Worm (Caenorhabditis elegans): ENCODE measurements around the gene F14D7.8.

The F14D7.8 gene

ce11 chrV:14350949-14351348 lies 38.4 kb upstream of the F14D7.8 start (continued):
- TF ChIP-seq egl-27 (tag; optimal IDR thresholded peaks at IDR 0.05) = peak; percentile 40
- TF ChIP-seq snpc-4 (tag; optimal IDR thresholded peaks at IDR 0.05) = peak; percentile 87
- TF ChIP-seq aly-2 (tag; optimal IDR thresholded peaks at IDR 0.05) = no peak
- peak; percentile 80 for TF ChIP-seq unc-55 (GFP tag; optimal IDR thresholded peaks at IDR 0.05)
- peak; percentile 54 for TF ChIP-seq blmp-1 (tag; optimal IDR thresholded peaks at IDR 0.05; ENCODE audit: insufficient read depth)
- TF ChIP-seq nhr-237 (tag; optimal IDR thresholded peaks at IDR 0.05) = no peak
- TF ChIP-seq gmeb-1 (tag; optimal IDR thresholded peaks at IDR 0.05) = peak; percentile 61
- no peak for TF ChIP-seq R02D3.7 (tag; optimal IDR thresholded peaks at IDR 0.05)
- TF ChIP-seq mdl-1 (tag; optimal IDR thresholded peaks at IDR 0.05) = peak in 1 of 2 experiments; percentile 40
- TF ChIP-seq crh-2 (tag; optimal IDR thresholded peaks at IDR 0.05) = peak; percentile 93
- no peak for TF ChIP-seq ztf-1 (GFP tag; conservative IDR thresholded peaks at IDR 0.05)
- no peak for TF ChIP-seq ztf-11 (tag; optimal IDR thresholded peaks at IDR 0.05)
- no peak for TF ChIP-seq lin-39 (tag; optimal IDR thresholded peaks at IDR 0.05)
- TF ChIP-seq zag-1 (tag; optimal IDR thresholded peaks at IDR 0.05) = peak; percentile 87
- peak; percentile 58 for TF ChIP-seq nhr-25 (tag; optimal IDR thresholded peaks at IDR 0.05)
- peak; percentile 79 for TF ChIP-seq F13H6.1 (tag; optimal IDR thresholded peaks at IDR 0.05)
- no peak for TF ChIP-seq elt-3 (tag; optimal IDR thresholded peaks at IDR 0.05)
- no peak for TF ChIP-seq ZK546.5 (tag; optimal IDR thresholded peaks at IDR 0.05)
- no peak for TF ChIP-seq nhr-12 (tag; optimal IDR thresholded peaks at IDR 0.05)
- peak; percentile 90 for TF ChIP-seq C34F6.9 (tag; optimal IDR thresholded peaks at IDR 0.05)
- peak; percentile 16 for TF ChIP-seq Y55F3AM.14 (GFP tag; optimal IDR thresholded peaks at IDR 0.05)
- peak; percentile 91 for TF ChIP-seq fos-1 (tag; optimal IDR thresholded peaks at IDR 0.05)
- TF ChIP-seq lin-13 (GFP tag; optimal IDR thresholded peaks at IDR 0.05) = peak; percentile 58

ce11 chrV:14350498-14350897 lies 37.9 kb upstream of the F14D7.8 start:
- TF ChIP-seq lin-13 (GFP tag; optimal IDR thresholded peaks at IDR 0.05) (peak; percentile 11), lin-11 (tag; optimal IDR thresholded peaks at IDR 0.05) (no peak), R02D3.7 (tag; optimal IDR thresholded peaks at IDR 0.05) (no peak), nhr-6 (tag; optimal IDR thresholded peaks at IDR 0.05) (no peak), C34F6.9 (tag; optimal IDR thresholded peaks at IDR 0.05) (no peak), mab-5 (tag; optimal IDR thresholded peaks at IDR 0.05) (no peak), dmd-4 (tag; optimal IDR thresholded peaks at IDR 0.05) (no peak)

ce11 chrV:14347234-14347826 lies 34.7 kb upstream of the F14D7.8 start, which contains the start of gene cept-2:
TSS of gene cept-2 (plus strand) at chrV:14347766.
- no peak for TF ChIP-seq unc-39 (tag; optimal IDR thresholded peaks at IDR 0.05)
- TF ChIP-seq nhr-77 (tag; optimal IDR thresholded peaks at IDR 0.05) = peak; percentile 66
- peak; percentile 76 for TF ChIP-seq fos-1 (tag; optimal IDR thresholded peaks at IDR 0.05)
- peak in 1 of 2 experiments; percentile 46 for TF ChIP-seq mdl-1 (tag; optimal IDR thresholded peaks at IDR 0.05)
- TF ChIP-seq mab-5 (tag; optimal IDR thresholded peaks at IDR 0.05) = peak; percentile 88
- peak; percentile 100 for TF ChIP-seq unc-55 (GFP tag; optimal IDR thresholded peaks at IDR 0.05)
- peak; percentile 87 for TF ChIP-seq blmp-1 (tag; optimal IDR thresholded peaks at IDR 0.05; ENCODE audit: insufficient read depth)
- TF ChIP-seq ztf-1 (GFP tag; conservative IDR thresholded peaks at IDR 0.05) = no peak
- TF ChIP-seq nhr-6 (tag; optimal IDR thresholded peaks at IDR 0.05) = no peak
- peak; percentile 56 for TF ChIP-seq zag-1 (tag; optimal IDR thresholded peaks at IDR 0.05)
- no peak for TF ChIP-seq mbf-1 (tag; optimal IDR thresholded peaks at IDR 0.05)
- TF ChIP-seq ceh-82 (tag; optimal IDR thresholded peaks at IDR 0.05) = peak; percentile 75
- peak; percentile 87 for TF ChIP-seq snpc-4 (tag; optimal IDR thresholded peaks at IDR 0.05)
- TF ChIP-seq elt-3 (tag; optimal IDR thresholded peaks at IDR 0.05) = no peak
- TF ChIP-seq aly-2 (tag; optimal IDR thresholded peaks at IDR 0.05) = no peak
- peak; percentile 53 for TF ChIP-seq ama-1 (optimal IDR thresholded peaks at IDR 0.05)
- peak; percentile 64 for TF ChIP-seq ceh-16 (tag; optimal IDR thresholded peaks at IDR 0.05)
- peak; percentile 30 for TF ChIP-seq R02D3.7 (tag; optimal IDR thresholded peaks at IDR 0.05)
- peak; percentile 80 to 96 for TF ChIP-seq lsy-2 (tag; optimal IDR thresholded peaks at IDR 0.05)
- peak; percentile 95 for TF ChIP-seq sem-4 (tag; optimal IDR thresholded peaks at IDR 0.05)
- TF ChIP-seq skn-1 (tag; optimal IDR thresholded peaks at IDR 0.05) = peak; percentile 86
- TF ChIP-seq lin-13 (GFP tag; optimal IDR thresholded peaks at IDR 0.05) = peak; percentile 94
- TF ChIP-seq egl-27 (tag; optimal IDR thresholded peaks at IDR 0.05) = peak; percentile 72
- no peak for TF ChIP-seq nhr-12 (tag; optimal IDR thresholded peaks at IDR 0.05)
- TF ChIP-seq gmeb-1 (tag; optimal IDR thresholded peaks at IDR 0.05) = peak; percentile 88
- TF ChIP-seq nhr-25 (tag; optimal IDR thresholded peaks at IDR 0.05) = no peak
- TF ChIP-seq nhr-23 (tag; optimal IDR thresholded peaks at IDR 0.05) = no peak
- peak; percentile 94 for TF ChIP-seq sma-9 (GFP tag; optimal IDR thresholded peaks at IDR 0.05)
- TF ChIP-seq sma-9 (tag; optimal IDR thresholded peaks at IDR 0.05) = no peak
- TF ChIP-seq alr-1 (tag; optimal IDR thresholded peaks at IDR 0.05) = no peak
- no peak for TF ChIP-seq nhr-10 (tag; optimal IDR thresholded peaks at IDR 0.05)
- TF ChIP-seq ztf-4 (tag; optimal IDR thresholded peaks at IDR 0.05) = peak; percentile 85
- no peak for TF ChIP-seq elt-1 (tag; optimal IDR thresholded peaks at IDR 0.05)
- no peak for TF ChIP-seq ztf-11 (tag; optimal IDR thresholded peaks at IDR 0.05)
- peak; percentile 95 for TF ChIP-seq sma-3 (GFP tag; optimal IDR thresholded peaks at IDR 0.05)
- TF ChIP-seq ZK546.5 (tag; optimal IDR thresholded peaks at IDR 0.05) = peak; percentile 29
- TF ChIP-seq nhr-129 (tag; optimal IDR thresholded peaks at IDR 0.05) = peak; percentile 95
- TF ChIP-seq lin-11 (tag; optimal IDR thresholded peaks at IDR 0.05) = peak; percentile 96
- TF ChIP-seq unc-62 (GFP tag; optimal IDR thresholded peaks at IDR 0.05) = no peak
- peak; percentile 97 for TF ChIP-seq C34F6.9 (tag; optimal IDR thresholded peaks at IDR 0.05)
- TF ChIP-seq F13H6.1 (tag; optimal IDR thresholded peaks at IDR 0.05) = peak; percentile 93
- peak; percentile 12 for TF ChIP-seq Y55F3AM.14 (GFP tag; optimal IDR thresholded peaks at IDR 0.05)
- peak; percentile 94 for TF ChIP-seq crh-2 (tag; optimal IDR thresholded peaks at IDR 0.05)

All from whole organism, L2 larva.